Fruit fly (Drosophila melanogaster): Measurements from ENCODE around the gene spen.

spen gene

dm6 chr2L:155215-155712 lies 3.6 kb upstream of the spen start, which contains the start of gene Pus10 (continued):
- TF ChIP-seq Atf3 (GFP tag; optimal IDR thresholded peaks at IDR 0.05): no peak
- TF ChIP-seq cg (GFP tag; optimal IDR thresholded peaks at IDR 0.05): peak; percentile 2
- peak; percentile 38 for TF ChIP-seq CHES-1-like (GFP tag; optimal IDR thresholded peaks at IDR 0.05)
- peak; percentile 54 to 92 for TF ChIP-seq crp (GFP tag; optimal IDR thresholded peaks at IDR 0.05)
- no peak for TF ChIP-seq fd102C (GFP tag; optimal IDR thresholded peaks at IDR 0.05)
- TF ChIP-seq CG7745 (tag; optimal IDR thresholded peaks at IDR 0.05): peak; percentile 15
- TF ChIP-seq CG10321 (GFP tag; IDR thresholded peaks at IDR 0.05): no peak
- TF ChIP-seq Nf-YC (tag; optimal IDR thresholded peaks at IDR 0.05): peak; percentile 1
- peak; percentile 5 for TF ChIP-seq CG14710 (tag; optimal IDR thresholded peaks at IDR 0.05)
- TF ChIP-seq MESR4 (GFP tag; optimal IDR thresholded peaks at IDR 0.05): peak; percentile 81
- no peak for TF ChIP-seq Opbp (GFP tag; IDR thresholded peaks at IDR 0.05; ENCODE audit: partially characterized antibody)
- TF ChIP-seq B-H2 (GFP tag; optimal IDR thresholded peaks at IDR 0.05): peak; percentile 68
- no peak for TF ChIP-seq CG1792 (GFP tag; optimal IDR thresholded peaks at IDR 0.05)
- TF ChIP-seq wek (GFP tag; optimal IDR thresholded peaks at IDR 0.05): no peak
- TF ChIP-seq Hey (tag; optimal IDR thresholded peaks at IDR 0.05): no peak
- peak; percentile 17 for TF ChIP-seq trem (tag; optimal IDR thresholded peaks at IDR 0.05)
- TF ChIP-seq stwl (tag; optimal IDR thresholded peaks at IDR 0.05): peak; percentile 64
- TF ChIP-seq sqz (GFP tag; optimal IDR thresholded peaks at IDR 0.05): peak; percentile 99
- no peak for TF ChIP-seq TFAM (GFP tag; optimal IDR thresholded peaks at IDR 0.05)
- no peak for TF ChIP-seq CG12299 (tag; optimal IDR thresholded peaks at IDR 0.05)
- no peak for TF ChIP-seq CG18764 (GFP tag; optimal IDR thresholded peaks at IDR 0.05)
- peak; percentile 39 for TF ChIP-seq CG2116 (GFP tag; optimal IDR thresholded peaks at IDR 0.05)
- no peak for TF ChIP-seq Side (GFP tag; optimal IDR thresholded peaks at IDR 0.05)
- TF ChIP-seq Hmr (GFP tag; optimal IDR thresholded peaks at IDR 0.05): peak; percentile 9
- no peak for TF ChIP-seq CG15479 (GFP tag; optimal IDR thresholded peaks at IDR 0.05)
- peak; percentile 65 for TF ChIP-seq CG8924 (tag; optimal IDR thresholded peaks at IDR 0.05)

dm6 chr2L:155994-156393 lies 2.8 kb upstream of the spen start, which contains the start of gene CG3436:
TSS of gene CG3436 (plus strand) at chr2L:156029.
- TF ChIP-seq CG17829 (tag; optimal IDR thresholded peaks at IDR 0.05) (peak; percentile 15), CrebB (tag; optimal IDR thresholded peaks at IDR 0.05) (no peak), YL-1 (GFP tag; optimal IDR thresholded peaks at IDR 0.05) (peak; percentile 62), CG8290 (GFP tag; optimal IDR thresholded peaks at IDR 0.05) (no peak), CG8290 (tag; optimal IDR thresholded peaks at IDR 0.05) (peak in 1 of 2 experiments; percentile 38), Atf6 (GFP tag; IDR thresholded peaks at IDR 0.05) (no peak), Hmr (GFP tag; optimal IDR thresholded peaks at IDR 0.05) (peak; percentile 27), CG4617 (GFP tag; optimal IDR thresholded peaks at IDR 0.05; ENCODE audit: borderline replicate concordance) (peak; percentile 96), nmo (GFP tag; optimal IDR thresholded peaks at IDR 0.05) (peak; percentile 56), Ssrp (tag; optimal IDR thresholded peaks at IDR 0.05) (peak; percentile 6), Xrp1 (GFP tag; IDR thresholded peaks at IDR 0.05) (no peak), Ets65A (GFP tag) (peak; percentile 91), hkb (optimal IDR thresholded peaks at IDR 0.05) (peak; percentile 42), hkb (GFP tag; IDR thresholded peaks at IDR 0.05) (no peak), HmgZ (tag; optimal IDR thresholded peaks at IDR 0.05) (peak; percentile 55), Dp (GFP tag; optimal IDR thresholded peaks at IDR 0.05) (peak; percentile 22), CG2678 (tag; optimal IDR thresholded peaks at IDR 0.05) (no peak), CG15514 (GFP tag; optimal IDR thresholded peaks at IDR 0.05) (peak; percentile 73), CG30020 (tag; optimal IDR thresholded peaks at IDR 0.05) (peak; percentile 55), CG12391 (tag; optimal IDR thresholded peaks at IDR 0.05) (peak; percentile 19), CG14667 (GFP tag; IDR thresholded peaks at IDR 0.05) (no peak), CG9817 (tag; optimal IDR thresholded peaks at IDR 0.05) (peak; percentile 17), CG9797 (GFP tag; optimal IDR thresholded peaks at IDR 0.05) (peak; percentile 86), nom (GFP tag; optimal IDR thresholded peaks at IDR 0.05) (peak; percentile 5), CG1603 (tag; optimal IDR thresholded peaks at IDR 0.05) (peak; percentile 64), CG12299 (tag; optimal IDR thresholded peaks at IDR 0.05) (peak; percentile 27)
